Fruit fly (Drosophila melanogaster) Kc167 (cell line): ENCODE results near the gene CG10638.

Experiments used
- Myc ChIP-seq: fragments of >200 bp; optimal IDR thresholded peaks from 2 replicates; lab custom pipeline; 2017; ENCODE audit warnings: missing external identifiers
- psq ChIP-seq: fragments of >200 bp; optimal IDR thresholded peaks from 2 replicates; lab custom pipeline; 2017; ENCODE audit warnings: missing external identifiers

- TF ChIP-seq Myc (lab: Kevin White, UChicago) (no peak), psq (lab: Kevin White, UChicago) (no peak)
These were observed 18.2 kb upstream of the CG10638 start for dm6 chr3L:12519315-12519714.
